Worm (Caenorhabditis elegans): ENCODE measurements around the gene F54D11.4.

DNA sequence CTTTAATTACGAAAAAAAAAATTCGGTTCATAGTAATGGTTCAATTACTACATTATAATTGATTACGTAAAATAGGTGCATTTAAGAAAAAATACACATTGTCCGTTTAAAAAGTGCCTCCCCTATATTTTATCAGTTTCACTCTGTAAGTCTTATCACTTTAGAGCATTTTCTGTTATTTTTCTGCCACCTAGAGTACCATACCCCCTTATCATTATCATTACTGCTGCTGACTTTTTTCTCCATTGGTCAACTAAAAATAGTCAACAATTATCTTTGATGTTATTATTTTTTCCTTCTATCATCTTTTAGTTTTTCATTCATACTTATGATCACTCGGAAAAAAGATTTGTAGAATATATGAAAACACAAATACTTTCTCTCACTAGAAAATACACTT is 17.5 kb upstream of the F54D11.4 start:
- TF ChIP-seq odd-2 (tag; optimal IDR thresholded peaks at IDR 0.05) = no peak
- TF ChIP-seq ceh-9 (tag; optimal IDR thresholded peaks at IDR 0.05) = no peak
- TF ChIP-seq dve-1 (tag; optimal IDR thresholded peaks at IDR 0.05) = no peak
- no peak for TF ChIP-seq pqm-1 (tag; optimal IDR thresholded peaks at IDR 0.05)
- TF ChIP-seq npax-4 (tag; optimal IDR thresholded peaks at IDR 0.05) = no peak
- no peak for TF ChIP-seq ceh-34 (tag; optimal IDR thresholded peaks at IDR 0.05)
- TF ChIP-seq unc-86 (tag; optimal IDR thresholded peaks at IDR 0.05) = no peak

Measured in whole organism, late embryonic.